Fruit fly (Drosophila melanogaster) whole organism, embryonic: ENCODE results near the gene RAF2.

Experiments
- Abd-B ChIP-seq: fragments of 200-800 bp; sonication (Bioruptor generic); optimal IDR thresholded peaks from 2 replicates; lab custom pipeline; 2018; ENCODE audit warnings: missing biosample characterization, mild to moderate bottlenecking, missing genetic modification characterization, moderate library complexity
- Atf3 ChIP-seq: fragments of 200-800 bp; sonication (Bioruptor generic); optimal IDR thresholded peaks from 3 replicates; lab custom pipeline; 2016; ENCODE audit warnings: missing biosample characterization, missing genetic modification characterization
- BEAF-32 ChIP-seq: fragments of 200-800 bp; sonication (Bioruptor generic); optimal IDR thresholded peaks from 3 replicates; lab custom pipeline; 2017; ENCODE audit warnings: missing biosample characterization, missing genetic modification characterization, mild to moderate bottlenecking, moderate library complexity, missing genetic modification reagents
- Blimp-1 ChIP-seq: fragments of 200-800 bp; sonication (Bioruptor generic); optimal IDR thresholded peaks from 3 replicates; lab custom pipeline; 2018; ENCODE audit warnings: missing biosample characterization, missing genetic modification characterization, mild to moderate bottlenecking, moderate library complexity, missing genetic modification reagents
- CG10431 ChIP-seq: fragments of 200-800 bp; sonication (Bioruptor generic); optimal IDR thresholded peaks from 3 replicates; lab custom pipeline; 2018; ENCODE audit warnings: missing biosample characterization, mild to moderate bottlenecking, missing genetic modification characterization
- CG11247 ChIP-seq: fragments of 200-800 bp; sonication (Bioruptor generic); IDR thresholded peaks from 2 replicates; pipeline ENCODE4 v1.3.6; 2022; ENCODE audit warnings: missing biosample characterization, missing genetic modification characterization
- CG11398 ChIP-seq: fragments of 200-800 bp; sonication (Bioruptor generic); optimal IDR thresholded peaks from 2 replicates; lab custom pipeline; 2016; ENCODE audit warnings: missing biosample characterization, missing genetic modification characterization
- CG12391 ChIP-seq: fragments of 200-800 bp; sonication (Bioruptor generic); optimal IDR thresholded peaks from 3 replicates; lab custom pipeline; 2018; ENCODE audit warnings: missing biosample characterization, mild to moderate bottlenecking, missing genetic modification characterization, moderate library complexity
- CG12942 ChIP-seq: fragments of 200-800 bp; sonication (Bioruptor generic); optimal IDR thresholded peaks from 3 replicates; lab custom pipeline; 2016; ENCODE audit warnings: missing biosample characterization, missing genetic modification characterization
- CG14014 ChIP-seq: fragments of 200-800 bp; sonication (Bioruptor generic); IDR thresholded peaks from 2 replicates; pipeline ENCODE4 v1.3.6; 2022; ENCODE audit warnings: missing biosample characterization, missing genetic modification characterization
- CG1529 ChIP-seq: fragments of 200-800 bp; sonication (Bioruptor generic); optimal IDR thresholded peaks from 3 replicates; lab custom pipeline; 2018; ENCODE audit warnings: missing biosample characterization, missing genetic modification characterization
- CG1602 ChIP-seq: fragments of 200-800 bp; sonication (Bioruptor generic); optimal IDR thresholded peaks from 3 replicates; lab custom pipeline; 2016; ENCODE audit warnings: missing biosample characterization, missing genetic modification characterization
- CG18764 ChIP-seq: fragments of 200-800 bp; sonication (Bioruptor generic); optimal IDR thresholded peaks from 3 replicates; lab custom pipeline; 2016; ENCODE audit warnings: missing biosample characterization, missing genetic modification characterization
- CG30403 ChIP-seq: fragments of 200-800 bp; sonication (Bioruptor generic); optimal IDR thresholded peaks from 3 replicates; lab custom pipeline; 2016; ENCODE audit warnings: missing biosample characterization, missing genetic modification characterization
- CG33213 ChIP-seq: fragments of 200-800 bp; sonication (Bioruptor generic); optimal IDR thresholded peaks from 3 replicates; lab custom pipeline; 2016; ENCODE audit warnings: missing biosample characterization, missing genetic modification characterization
- CG3838 ChIP-seq: fragments of 200-800 bp; sonication (Bioruptor generic); optimal IDR thresholded peaks from 3 replicates; lab custom pipeline; 2016; ENCODE audit warnings: missing biosample characterization, missing genetic modification characterization
- CG4424 ChIP-seq: fragments of 200-800 bp; sonication (Bioruptor generic); optimal IDR thresholded peaks from 3 replicates; lab custom pipeline; 2016; ENCODE audit warnings: missing biosample characterization, missing genetic modification characterization
- CG6689 ChIP-seq: fragments of 200-800 bp; sonication (Bioruptor generic); IDR thresholded peaks from 2 replicates; pipeline ENCODE4 v1.3.6; 2022; ENCODE audit warnings: missing biosample characterization, missing genetic modification characterization
- CG7357 ChIP-seq: fragments of 200-800 bp; sonication (Bioruptor generic); IDR thresholded peaks from 3 replicates; pipeline ENCODE4 v1.3.6; 2022; ENCODE audit warnings: missing biosample characterization, missing genetic modification characterization
- CG7987 ChIP-seq: fragments of 200-800 bp; sonication (Bioruptor generic); optimal IDR thresholded peaks from 2 replicates; lab custom pipeline; 2018; ENCODE audit warnings: missing biosample characterization, mild to moderate bottlenecking, missing genetic modification characterization, moderate library complexity
- Camta ChIP-seq: fragments of 200-800 bp; sonication (Bioruptor generic); optimal IDR thresholded peaks from 2 replicates; lab custom pipeline; 2016; ENCODE audit warnings: missing biosample characterization, missing genetic modification characterization
- Dll ChIP-seq: fragments of 200-800 bp; sonication (Bioruptor generic); IDR thresholded peaks from 4 replicates; pipeline ENCODE4 v1.3.6; 2022; ENCODE audit warnings: missing biosample characterization, missing genetic modification characterization; ENCODE audit not compliant: partially characterized antibody
- Elba2 ChIP-seq: fragments of 200-800 bp; sonication (Bioruptor generic); optimal IDR thresholded peaks from 3 replicates; lab custom pipeline; 2016; ENCODE audit warnings: missing biosample characterization, missing genetic modification characterization
- MTF-1 ChIP-seq: fragments of 200-800 bp; sonication (Bioruptor generic); optimal IDR thresholded peaks from 2 replicates; lab custom pipeline; 2018; ENCODE audit warnings: missing biosample characterization, mild to moderate bottlenecking, missing genetic modification characterization, borderline replicate concordance
- Med ChIP-seq: fragments of 200-800 bp; sonication (Bioruptor generic); peaks from one replicate; lab custom pipeline; 2016; ENCODE audit warnings: missing biosample characterization, missing genetic modification characterization, mild to moderate bottlenecking, inconsistent platforms, moderate library complexity
- NfI ChIP-seq: fragments of 200-800 bp; sonication (Bioruptor generic); optimal IDR thresholded peaks from 3 replicates; lab custom pipeline; 2018; ENCODE audit warnings: missing biosample characterization, mild to moderate bottlenecking, missing genetic modification characterization, moderate library complexity
- Oli ChIP-seq: fragments of 200-800 bp; sonication (Bioruptor generic); optimal IDR thresholded peaks from 2 replicates; lab custom pipeline; 2018; ENCODE audit warnings: missing biosample characterization, mild to moderate bottlenecking, missing genetic modification characterization, moderate library complexity
- Optix ChIP-seq: fragments of 200-800 bp; sonication (Bioruptor generic); IDR thresholded peaks from 3 replicates; pipeline ENCODE4 v1.3.6; 2022; ENCODE audit warnings: missing biosample characterization, missing genetic modification characterization
- Taf1 ChIP-seq: fragments of 200-800 bp; sonication (Bioruptor generic); IDR thresholded peaks from 2 replicates; pipeline ENCODE4 v1.3.6; 2022; ENCODE audit warnings: missing biosample characterization, missing genetic modification characterization
- aop ChIP-seq: fragments of 200-800 bp; sonication (Bioruptor generic); IDR thresholded peaks from 2 replicates; pipeline ENCODE4 v1.3.6; 2022; ENCODE audit warnings: missing biosample characterization, missing genetic modification characterization
- ap ChIP-seq: fragments of 200-800 bp; sonication (Bioruptor generic); IDR thresholded peaks from 2 replicates; pipeline ENCODE4 v1.3.6; 2022; ENCODE audit warnings: missing biosample characterization, missing genetic modification characterization
- bbx ChIP-seq: fragments of 200-800 bp; sonication (Bioruptor generic); IDR thresholded peaks from 2 replicates; pipeline ENCODE4 v1.3.6; 2022; ENCODE audit warnings: missing biosample characterization, missing genetic modification characterization; ENCODE audit not compliant: partially characterized antibody
- bowl ChIP-seq: fragments of 200-800 bp; sonication (Bioruptor generic); IDR thresholded peaks from 2 replicates; pipeline ENCODE4 v1.3.6; 2022; ENCODE audit warnings: missing biosample characterization, missing genetic modification characterization
- br ChIP-seq: fragments of >200 bp; optimal IDR thresholded peaks from 2 replicates; lab custom pipeline; 2017
- croc ChIP-seq: fragments of 200-800 bp; sonication (Bioruptor generic); conservative IDR thresholded peaks from 3 replicates; pipeline ENCODE4 v1.3.6; 2022; ENCODE audit warnings: missing biosample characterization, missing genetic modification characterization
- emc ChIP-seq: fragments of 200-800 bp; sonication (Bioruptor generic); optimal IDR thresholded peaks from 2 replicates; lab custom pipeline; 2016; ENCODE audit warnings: missing biosample characterization, missing genetic modification characterization
- fd96Cb ChIP-seq: fragments of 200-800 bp; sonication (Bioruptor generic); optimal IDR thresholded peaks from 2 replicates; lab custom pipeline; 2018; ENCODE audit warnings: missing biosample characterization, mild to moderate bottlenecking, missing genetic modification characterization, moderate library complexity
- fru ChIP-seq: fragments of >200 bp; optimal IDR thresholded peaks from 2 replicates; lab custom pipeline; 2017
- gce ChIP-seq: fragments of 200-800 bp; sonication (Bioruptor generic); IDR thresholded peaks from 3 replicates; pipeline ENCODE4 v1.3.6; 2022; ENCODE audit warnings: missing biosample characterization, missing genetic modification characterization
- gt ChIP-seq: fragments of 200-800 bp; sonication (Bioruptor generic); IDR thresholded peaks from 2 replicates; pipeline ENCODE4 v1.3.6; 2022; ENCODE audit warnings: missing biosample characterization, missing genetic modification characterization
- mam ChIP-seq: fragments of 200-800 bp; sonication (Bioruptor generic); optimal IDR thresholded peaks from 3 replicates; lab custom pipeline; 2016; ENCODE audit warnings: missing biosample characterization, missing genetic modification characterization
- nmo ChIP-seq: fragments of 200-800 bp; sonication (Bioruptor generic); optimal IDR thresholded peaks from 2 replicates; lab custom pipeline; 2018; ENCODE audit warnings: missing biosample characterization, mild to moderate bottlenecking, missing genetic modification characterization, moderate library complexity
- prd ChIP-seq, 3 experiments: fragments of >200 bp in 2 of 3; fragments of 200-800 bp in 1 of 3; sonication (Bioruptor generic) in 1 of 3; optimal IDR thresholded peaks in 2 of 3; IDR thresholded peaks in 1 of 3; 2 replicates in 2 of 3; 3 replicates in 1 of 3; pipeline versions ENCODE4 v1.3.6 to Lab custom; 2017 to 2022; ENCODE audit warnings: missing biosample characterization in 1 of 3, missing genetic modification characterization in 1 of 3
- pum ChIP-seq: fragments of 200-800 bp; sonication (Bioruptor generic); optimal IDR thresholded peaks from 2 replicates; lab custom pipeline; 2016; ENCODE audit warnings: missing biosample characterization, missing genetic modification characterization
- ranshi ChIP-seq: fragments of 200-800 bp; sonication (Bioruptor generic); IDR thresholded peaks from 2 replicates; pipeline ENCODE4 v1.3.6; 2022; ENCODE audit warnings: missing biosample characterization, missing genetic modification characterization
- row ChIP-seq: fragments of 200-800 bp; sonication (Bioruptor generic); IDR thresholded peaks from 3 replicates; pipeline ENCODE4 v1.3.6; 2022; ENCODE audit warnings: missing biosample characterization, missing genetic modification characterization
- so ChIP-seq: fragments of 200-800 bp; sonication (Bioruptor generic); IDR thresholded peaks from 3 replicates; pipeline ENCODE4 v1.3.6; 2022; ENCODE audit warnings: missing biosample characterization, missing genetic modification characterization
- tgo ChIP-seq: fragments of 200-800 bp; sonication (Bioruptor generic); IDR thresholded peaks from 3 replicates; pipeline ENCODE4 v1.3.6; 2022; ENCODE audit warnings: missing biosample characterization, missing genetic modification characterization
- tup ChIP-seq: fragments of 200-800 bp; sonication (Bioruptor generic); optimal IDR thresholded peaks from 2 replicates; lab custom pipeline; 2016; ENCODE audit warnings: missing biosample characterization, mild to moderate bottlenecking, missing genetic modification characterization, moderate library complexity
- unc-4 ChIP-seq: fragments of 200-800 bp; sonication (Bioruptor generic); IDR thresholded peaks from 2 replicates; pipeline ENCODE4 v1.3.6; 2022; ENCODE audit warnings: missing biosample characterization, missing genetic modification characterization; ENCODE audit not compliant: partially characterized antibody
- usp ChIP-seq: fragments of >200 bp; optimal IDR thresholded peaks from 2 replicates; lab custom pipeline; 2017; ENCODE audit warnings: missing biosample characterization, missing genetic modification characterization

Gene RAF2

dm6 chr3L:16412394-16412950 lies 26.3 kb downstream of the RAF2 start, which contains the start of gene Serinc (continued):
- peak; percentile 42; the same call in 1 of the 2 replicates for TF ChIP-seq CG14014 (GFP tag; lab: Robert Waterston, UW)
- peak; percentile 55 for TF ChIP-seq Abd-B (GFP tag; lab: Kevin White, UChicago)
- peak; percentile 52 for TF ChIP-seq Atf3
- peak; percentile 69 for TF ChIP-seq CG4424
- TF ChIP-seq fru (lab: Kevin White, UChicago), result no peak
- no peak for TF ChIP-seq Taf1
- TF ChIP-seq aop, result no peak
- no peak for TF ChIP-seq usp (GFP tag; lab: Kevin White, UChicago)
- TF ChIP-seq tgo (GFP tag; lab: Robert Waterston, UW), result no peak
- TF ChIP-seq CG3838 (GFP tag; lab: Kevin White, UChicago), result peak; percentile 25
- TF ChIP-seq CG33213 (GFP tag; lab: Kevin White, UChicago), result peak; percentile 67
- peak; percentile 93 for TF ChIP-seq Med
- 0 out of 2 replicates have a peak, but pooled peaks have one; percentile 5 for TF ChIP-seq CG11247 (GFP tag; lab: Robert Waterston, UW)
- peak; percentile 30; the same call in 1 of the 3 replicates for TF ChIP-seq croc
- TF ChIP-seq CG12942 (GFP tag; lab: Kevin White, UChicago), result peak; percentile 28
- TF ChIP-seq BEAF-32 (GFP tag; lab: Kevin White, UChicago), result peak; percentile 97
- TF ChIP-seq CG18764 (GFP tag; lab: Kevin White, UChicago), result peak; percentile 45
- TF ChIP-seq CG7987 (GFP tag; lab: Kevin White, UChicago), result peak; percentile 51
- peak; percentile 80 for TF ChIP-seq nmo (GFP tag; lab: Kevin White, UChicago)
- TF ChIP-seq emc, result peak; percentile 22
- TF ChIP-seq bowl, result no peak
- TF ChIP-seq NfI (GFP tag; lab: Kevin White, UChicago), result peak; percentile 54
- peak; percentile 78 for TF ChIP-seq CG12391 (tag; lab: Kevin White, UChicago)
- TF ChIP-seq pum (GFP tag; lab: Kevin White, UChicago), result peak; percentile 17
- no peak for TF ChIP-seq CG7357 (GFP tag; lab: Robert Waterston, UW)
- peak; percentile 9 for TF ChIP-seq Oli (tag; lab: Kevin White, UChicago)
- TF ChIP-seq Blimp-1, result no peak
- TF ChIP-seq gt (GFP tag; lab: Robert Waterston, UW), result no peak
- TF ChIP-seq gce (GFP tag; lab: Robert Waterston, UW), result no peak
- TF ChIP-seq CG6689 (GFP tag; lab: Robert Waterston, UW), result no peak
- TF ChIP-seq Optix, result 0 out of 3 replicates have a peak, but pooled peaks have one; percentile 25
- TF ChIP-seq tup (GFP tag; lab: Kevin White, UChicago), result no peak
- TF ChIP-seq unc-4 (GFP tag; lab: Robert Waterston, UW), result peak; percentile 96
- TF ChIP-seq CG1602, result no peak
- TF ChIP-seq bbx (GFP tag; lab: Robert Waterston, UW), result peak; percentile 97
- TF ChIP-seq ap (GFP tag; lab: Robert Waterston, UW), result no peak
- TF ChIP-seq Camta, result peak; percentile 54
- peak; percentile 38 for TF ChIP-seq CG11398 (GFP tag; lab: Kevin White, UChicago)
- TF ChIP-seq ranshi, result 0 out of 2 replicates have a peak, but pooled peaks have one; percentile 42
- TF ChIP-seq row, result peak; percentile 81
- TF ChIP-seq br (lab: Kevin White, UChicago), result no peak
- no peak for TF ChIP-seq Elba2
- no peak for TF ChIP-seq so (GFP tag; lab: Robert Waterston, UW)
- TF ChIP-seq CG10431 (GFP tag; lab: Kevin White, UChicago), result peak; percentile 14
- peak; percentile 7 for TF ChIP-seq CG1529
- no peak for TF ChIP-seq MTF-1
- TF ChIP-seq prd (optimal IDR thresholded peaks at IDR 0.05; lab: Kevin White, UChicago), result no peak
- peak; percentile 59; the same call in 2 of the 3 replicates for TF ChIP-seq prd (GFP tag; IDR thresholded peaks at IDR 0.05; lab: Robert Waterston, UW)
- peak; percentile 70 for TF ChIP-seq CG30403 (GFP tag; lab: Kevin White, UChicago)
- TF ChIP-seq mam (GFP tag; lab: Kevin White, UChicago), result peak; percentile 63
- TF ChIP-seq Dll (GFP tag; lab: Robert Waterston, UW), result peak; percentile 99
- TF ChIP-seq fd96Cb, result peak; percentile 34
